Worm (Caenorhabditis elegans) whole organism, L4 larva: ENCODE data around the gene srh-269.
A peak's percentile ranks its signal among the peaks of the same experiment; 100 is the strongest.

Source experiments
- F26F4.8 ChIP-seq: fragments of 200-800 bp; sonication (Bioruptor generic); conservative IDR thresholded peaks from 2 replicates; pipeline ENCODE4 v1.3.6; 2022; ENCODE audit warnings: missing genetic modification characterization, missing compliant biosample characterization
- F37D6.2 ChIP-seq: sonication (generic microtip); optimal IDR thresholded peaks from 2 replicates; lab custom pipeline; 2016; ENCODE audit warnings: mild to moderate bottlenecking, missing genetic modification characterization, missing compliant biosample characterization
- F49E8.2 ChIP-seq: sonication (generic microtip); optimal IDR thresholded peaks from 2 replicates; lab custom pipeline; 2016; ENCODE audit warnings: missing compliant biosample characterization, mild to moderate bottlenecking, missing genetic modification characterization, borderline replicate concordance
- T20F7.1 ChIP-seq: fragments of 200-800 bp; sonication (Bioruptor generic); optimal IDR thresholded peaks from 2 replicates; lab custom pipeline; 2018; ENCODE audit warnings: mild to moderate bottlenecking, missing genetic modification characterization, missing compliant biosample characterization
- Y105C5A.15 ChIP-seq: fragments of 200-800 bp; sonication (Bioruptor generic); IDR thresholded peaks from 2 replicates; pipeline ENCODE4 v1.3.6; 2022; ENCODE audit warnings: missing genetic modification characterization, missing compliant biosample characterization
- Y75B8A.6 ChIP-seq: fragments of 200-800 bp; sonication (Bioruptor generic); IDR thresholded peaks from 2 replicates; pipeline ENCODE4 v1.3.6; 2022; ENCODE audit warnings: missing genetic modification reagents, missing genetic modification characterization, missing compliant biosample characterization
- ZK337.2 ChIP-seq: fragments of 200-800 bp; sonication (Bioruptor generic); IDR thresholded peaks from 2 replicates; pipeline ENCODE4 v1.3.6; 2022; ENCODE audit warnings: missing genetic modification reagents, missing genetic modification characterization, missing compliant biosample characterization
- aha-1 ChIP-seq: fragments of 150-350 bp; peaks from one replicate; lab custom pipeline; 2014; ENCODE audit warnings: missing biosample characterization, missing genetic modification characterization
- aly-2 ChIP-seq: sonication (generic microtip); optimal IDR thresholded peaks from 2 replicates; lab custom pipeline; 2018; ENCODE audit warnings: missing biosample characterization, missing genetic modification characterization
- ama-1 ChIP-seq: fragments of 150-350 bp; optimal IDR thresholded peaks from 2 replicates; lab custom pipeline; 2014; ENCODE audit warnings: inconsistent platforms, mixed read lengths
- ceh-32 ChIP-seq: sonication (generic microtip); optimal IDR thresholded peaks from 2 replicates; lab custom pipeline; 2016; ENCODE audit warnings: mild to moderate bottlenecking, missing genetic modification characterization, missing compliant biosample characterization; ENCODE audit not compliant: poor library complexity
- ceh-62 ChIP-seq: sonication (generic microtip); optimal IDR thresholded peaks from 2 replicates; lab custom pipeline; 2017; ENCODE audit warnings: missing biosample characterization, missing genetic modification characterization
- daf-16 ChIP-seq, 3 experiments: sonication (generic microtip); optimal IDR thresholded peaks; 2 replicates each; lab custom pipeline; 2016 to 2017; ENCODE audit warnings: missing genetic modification characterization in 3 of 3, missing genetic modification reagents in 3 of 3, mild to moderate bottlenecking in 2 of 3, missing compliant biosample characterization in 2 of 3, missing biosample characterization in 1 of 3, moderate library complexity in 1 of 3
- daf-19 ChIP-seq: fragments of 200-800 bp; sonication (Bioruptor generic); conservative IDR thresholded peaks from 2 replicates; pipeline ENCODE4 v1.3.6; 2022; ENCODE audit warnings: missing genetic modification characterization, missing compliant biosample characterization
- dmd-9 ChIP-seq: fragments of 200-800 bp; sonication (Bioruptor generic); IDR thresholded peaks from 2 replicates; pipeline ENCODE4 v1.3.6; 2022; ENCODE audit warnings: missing genetic modification reagents, missing genetic modification characterization, missing compliant biosample characterization
- egl-27 ChIP-seq: sonication (generic microtip); optimal IDR thresholded peaks from 3 replicates; lab custom pipeline; 2017; ENCODE audit warnings: missing biosample characterization, missing genetic modification reagents, missing genetic modification characterization
- hif-1 ChIP-seq, 2 experiments: sonication (generic microtip); optimal IDR thresholded peaks; 2 replicates each; lab custom pipeline; 2016 to 2017; ENCODE audit warnings: missing compliant biosample characterization in 2 of 2, missing genetic modification characterization in 2 of 2, missing genetic modification reagents in 2 of 2, missing genotype in 2 of 2, mild to moderate bottlenecking in 1 of 2
- hlh-30 ChIP-seq: sonication (generic microtip); optimal IDR thresholded peaks from 2 replicates; lab custom pipeline; 2017; ENCODE audit warnings: antibody characterized with exemption, mild to moderate bottlenecking, missing genetic modification characterization, missing compliant biosample characterization; ENCODE audit not compliant: insufficient read depth
- hmg-1.1 ChIP-seq: fragments of 200-800 bp; sonication (Bioruptor generic); IDR thresholded peaks from 2 replicates; pipeline ENCODE4 v1.3.6; 2022; ENCODE audit warnings: missing genetic modification reagents, missing genetic modification characterization, missing compliant biosample characterization
- lim-7 ChIP-seq: fragments of 200-800 bp; sonication (Bioruptor generic); IDR thresholded peaks from 2 replicates; pipeline ENCODE4 v1.3.6; 2022; ENCODE audit warnings: missing genetic modification characterization, missing compliant biosample characterization
- lir-3 ChIP-seq: sonication (generic microtip); optimal IDR thresholded peaks from 2 replicates; lab custom pipeline; 2016; ENCODE audit warnings: mild to moderate bottlenecking, missing genetic modification characterization, missing compliant biosample characterization
- madf-5 ChIP-seq, 2 experiments: fragments of 200-800 bp; sonication (Bioruptor generic); IDR thresholded peaks; 2 replicates each; pipeline ENCODE4 v1.3.6; 2022; ENCODE audit warnings: missing compliant biosample characterization in 2 of 2, missing genetic modification characterization in 2 of 2
- madf-9 ChIP-seq: fragments of 200-800 bp; sonication (Bioruptor generic); conservative IDR thresholded peaks from 2 replicates; pipeline ENCODE4 v1.3.6; 2022; ENCODE audit warnings: missing genetic modification reagents, missing genetic modification characterization, missing compliant biosample characterization
- mdl-1 ChIP-seq, 2 experiments: fragments of 150-350 bp in 1 of 2; sonication (generic microtip) in 1 of 2; optimal IDR thresholded peaks; 2 replicates each; lab custom pipeline; 2014 to 2017; ENCODE audit warnings: missing biosample characterization in 2 of 2, missing genetic modification characterization in 2 of 2
- mep-1 ChIP-seq: fragments of 150-350 bp; sonication (generic microtip); optimal IDR thresholded peaks from 3 replicates; lab custom pipeline; 2014; ENCODE audit warnings: missing biosample characterization, missing genetic modification characterization
- mes-2 ChIP-seq: sonication (generic microtip); optimal IDR thresholded peaks from 2 replicates; lab custom pipeline; 2016; ENCODE audit warnings: missing genotype, mild to moderate bottlenecking, missing genetic modification characterization, missing compliant biosample characterization; ENCODE audit not compliant: poor library complexity, severe bottlenecking
- mxl-2 ChIP-seq: fragments of 200-800 bp; sonication (Bioruptor generic); conservative IDR thresholded peaks from 2 replicates; pipeline ENCODE4 v1.3.6; 2022; ENCODE audit warnings: missing genetic modification reagents, missing genetic modification characterization, missing compliant biosample characterization
- nhr-10 ChIP-seq: fragments of 150-350 bp; optimal IDR thresholded peaks from 2 replicates; lab custom pipeline; 2014; ENCODE audit warnings: missing biosample characterization, missing genetic modification characterization
- nhr-11 ChIP-seq: fragments of 150-350 bp; optimal IDR thresholded peaks from 2 replicates; lab custom pipeline; 2014; ENCODE audit warnings: missing biosample characterization, missing genetic modification characterization
- nhr-237 ChIP-seq: sonication (generic microtip); optimal IDR thresholded peaks from 2 replicates; lab custom pipeline; 2017; ENCODE audit warnings: missing biosample characterization, missing genetic modification characterization
- nhr-6 ChIP-seq: fragments of 150-350 bp; optimal IDR thresholded peaks from 2 replicates; lab custom pipeline; 2014; ENCODE audit warnings: missing biosample characterization, missing genetic modification characterization
- pha-4 ChIP-seq, 2 experiments: fragments of 150-350 bp in 1 of 2; fragments of 200-800 bp in 1 of 2; sonication (Bioruptor generic) in 1 of 2; IDR thresholded peaks in 1 of 2; optimal IDR thresholded peaks in 1 of 2; 2 replicates each; pipeline versions ENCODE4 v1.3.6 to Lab custom; 2014 to 2022; ENCODE audit warnings: missing genetic modification characterization in 2 of 2, missing genetic modification reagents in 2 of 2, missing biosample characterization in 1 of 2, missing compliant biosample characterization in 1 of 2
- rbr-2 ChIP-seq: sonication (generic microtip); optimal IDR thresholded peaks from 2 replicates; lab custom pipeline; 2016; ENCODE audit warnings: missing genotype, missing genetic modification characterization, missing compliant biosample characterization
- sdz-12 ChIP-seq: fragments of 200-800 bp; sonication (Bioruptor generic); optimal IDR thresholded peaks from 2 replicates; lab custom pipeline; 2018; ENCODE audit warnings: mild to moderate bottlenecking, missing genetic modification characterization, missing compliant biosample characterization
- set-16 ChIP-seq: fragments of 200-800 bp; sonication (Bioruptor generic); IDR thresholded peaks from 2 replicates; pipeline ENCODE4 v1.3.6; 2022; ENCODE audit warnings: missing genetic modification reagents, missing genetic modification characterization, missing compliant biosample characterization
- snpc-1.2 ChIP-seq: fragments of 200-800 bp; sonication (Bioruptor generic); IDR thresholded peaks from 2 replicates; pipeline ENCODE4 v1.3.6; 2022; ENCODE audit warnings: missing genetic modification reagents, missing genetic modification characterization, missing compliant biosample characterization
- spr-1 ChIP-seq: sonication (generic microtip); optimal IDR thresholded peaks from 2 replicates; lab custom pipeline; 2016; ENCODE audit warnings: mild to moderate bottlenecking, missing genetic modification characterization, missing compliant biosample characterization
- spr-3 ChIP-seq: fragments of 200-800 bp; sonication (Bioruptor generic); optimal IDR thresholded peaks from 2 replicates; lab custom pipeline; 2018; ENCODE audit warnings: mild to moderate bottlenecking, missing genetic modification characterization, missing compliant biosample characterization
- tag-97 ChIP-seq: fragments of 200-800 bp; sonication (Bioruptor generic); IDR thresholded peaks from 2 replicates; pipeline ENCODE4 v1.3.6; 2022; ENCODE audit warnings: missing genetic modification characterization, missing compliant biosample characterization
- unc-130 ChIP-seq: sonication (generic microtip); optimal IDR thresholded peaks from 2 replicates; lab custom pipeline; 2016; ENCODE audit warnings: missing genetic modification reagents, missing genetic modification characterization, missing compliant biosample characterization
- unc-62 ChIP-seq, 3 experiments: fragments of 150-350 bp in 1 of 3; sonication (generic microtip); optimal IDR thresholded peaks in 2 of 3; peaks in 1 of 3; 1 replicate in 1 of 3; 2 replicates in 2 of 3; lab custom pipeline; 2014 to 2017; ENCODE audit warnings: missing biosample characterization in 3 of 3, missing genetic modification characterization in 3 of 3, missing genetic modification reagents in 3 of 3, missing genotype in 1 of 3
- zag-1 ChIP-seq: fragments of 150-350 bp; optimal IDR thresholded peaks from 2 replicates; lab custom pipeline; 2014; ENCODE audit warnings: missing biosample characterization, missing genetic modification characterization

srh-269 gene

ce11 chrV:16640366-16640765, 48.5 kb upstream of the srh-269 start (continued):
- no peak for TF ChIP-seq mep-1 (tag; lab: Kevin White, UChicago)
- no peak for TF ChIP-seq spr-3 (GFP tag; lab: Kevin White, UChicago)
- no peak for TF ChIP-seq Y75B8A.6 (GFP tag; lab: Robert Waterston, UW)
- no peak for TF ChIP-seq hmg-1.1 (GFP tag; lab: Robert Waterston, UW)
- TF ChIP-seq madf-9 (GFP tag; lab: Robert Waterston, UW) = no peak
- TF ChIP-seq mdl-1 (tag; optimal IDR thresholded peaks at IDR 0.05; lab: Kevin White, UChicago) = no peak
- TF ChIP-seq pha-4 (GFP tag; IDR thresholded peaks at IDR 0.05; lab: Robert Waterston, UW) = no peak
- TF ChIP-seq pha-4 (tag; optimal IDR thresholded peaks at IDR 0.05; lab: Kevin White, UChicago) = no peak
- no peak for TF ChIP-seq sdz-12 (GFP tag; lab: Kevin White, UChicago)
- TF ChIP-seq ZK337.2 = no peak
- no peak for TF ChIP-seq mes-2
- no peak for TF ChIP-seq tag-97 (GFP tag; lab: Robert Waterston, UW)
- TF ChIP-seq dmd-9 (GFP tag; lab: Robert Waterston, UW) = no peak
- no peak for TF ChIP-seq snpc-1.2 (GFP tag; lab: Robert Waterston, UW)
- TF ChIP-seq daf-19 (GFP tag; lab: Robert Waterston, UW) = peak; percentile 69
- no peak for TF ChIP-seq nhr-10
- no peak for TF ChIP-seq F49E8.2 (tag; lab: Kevin White, UChicago)

ce11 chrV:16638204-16638603, 46.4 kb upstream of the srh-269 start, which contains the start of gene srw-76:
TSS of gene srw-76 (minus strand) at chrV:16638304.
- TF ChIP-seq madf-9 (GFP tag; lab: Robert Waterston, UW) (no peak), nhr-11 (tag; lab: Kevin White, UChicago) (no peak)
- TF ChIP-seq, all 104 proteins: peak for 0

ce11 chrV:16635911-16636310, 44.1 kb upstream of the srh-269 start, which contains the start of gene mltn-11:
TSS of gene mltn-11 (plus strand) at chrV:16636186.
- TF ChIP-seq set-16 (GFP tag; lab: Robert Waterston, UW) (no peak), daf-16 (GFP tag; optimal IDR thresholded peaks at IDR 0.05; lab: Kevin White, UChicago) (no peak), daf-16 (tag; optimal IDR thresholded peaks at IDR 0.05; lab: Kevin White, UChicago) (no peak)

- no peak for TF ChIP-seq ama-1 (lab: Kevin White, UChicago)
- no peak for TF ChIP-seq ceh-62 (tag; lab: Kevin White, UChicago)
- TF ChIP-seq aly-2 (tag; lab: Kevin White, UChicago) = no peak
- peak in 1 of 2 experiments; percentile 27 for TF ChIP-seq unc-62 (GFP tag; optimal IDR thresholded peaks at IDR 0.05 in 1 of 2; lab: Kevin White, UChicago)
- TF ChIP-seq unc-62 (tag; optimal IDR thresholded peaks at IDR 0.05; lab: Kevin White, UChicago) = no peak
- peak; percentile 58 for TF ChIP-seq aha-1
- TF ChIP-seq zag-1 (tag; lab: Kevin White, UChicago) = no peak
- TF ChIP-seq lir-3 (tag; lab: Kevin White, UChicago) = no peak
- TF ChIP-seq, all 104 proteins: peak for 2
Observed at ce11 chrV:16629600-16629999, 37.8 kb upstream of the srh-269 start, which contains the start of gene srd-21. TSS of gene srd-21 (plus strand) at chrV:16629900.

ce11 chrV:16628991-16629390, 37.1 kb upstream of the srh-269 start, which contains the start of gene W06G6.2:
TSS of gene W06G6.2 (plus strand) at chrV:16629291.
- TF ChIP-seq ceh-32 (tag; lab: Kevin White, UChicago) (no peak), unc-130 (GFP tag; lab: Kevin White, UChicago) (no peak), hif-1 (tag; optimal IDR thresholded peaks at IDR 0.05; lab: Kevin White, UChicago) (no peak), mxl-2 (GFP tag; lab: Robert Waterston, UW) (no peak), F26F4.8 (no peak), lim-7 (GFP tag; lab: Robert Waterston, UW) (no peak), spr-1 (tag; lab: Kevin White, UChicago) (no peak), hlh-30 (tag; lab: Kevin White, UChicago) (no peak), egl-27 (tag; lab: Kevin White, UChicago) (no peak), madf-5 (GFP tag; IDR thresholded peaks at IDR 0.05; lab: Robert Waterston, UW) (no peak), F37D6.2 (tag; lab: Kevin White, UChicago) (no peak), rbr-2 (tag; lab: Kevin White, UChicago) (no peak), Y105C5A.15 (GFP tag; lab: Robert Waterston, UW) (no peak), nhr-237 (tag; lab: Kevin White, UChicago) (no peak), nhr-6 (tag; lab: Kevin White, UChicago) (no peak), T20F7.1 (no peak)
